Worm (Caenorhabditis elegans): ENCODE measurements around the gene F37C4.5.

The F37C4.5 gene

DNA sequence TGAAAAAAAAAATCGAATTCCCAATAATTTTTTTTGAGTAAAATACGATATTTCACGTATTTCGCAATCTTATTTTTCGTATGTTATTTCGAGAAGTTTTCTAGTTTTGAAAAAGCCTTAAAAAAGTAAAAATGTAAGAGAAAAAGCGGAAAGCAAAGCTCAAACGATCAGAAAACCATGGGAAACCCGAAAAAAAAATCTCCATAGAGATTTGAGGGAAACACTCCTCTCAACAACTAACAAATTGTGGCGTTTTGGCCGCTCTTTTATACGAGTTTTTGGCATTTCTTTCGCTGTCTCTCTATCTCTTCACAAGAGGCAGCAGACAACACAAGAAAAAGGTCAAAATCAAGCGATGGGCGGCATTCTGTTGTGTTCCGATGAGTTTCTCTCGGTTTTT is 811 bp upstream of the F37C4.5 start (continued):
- TF ChIP-seq tbp1 (GFP tag; optimal IDR thresholded peaks at IDR 0.05) (peak; percentile 32), ceh-27 (GFP tag; optimal IDR thresholded peaks at IDR 0.05) (peak; percentile 24), aptf-2 (GFP tag; conservative IDR thresholded peaks at IDR 0.05) (no peak), B0019.2 (GFP tag; conservative IDR thresholded peaks at IDR 0.05) (no peak), lin-40 (tag; optimal IDR thresholded peaks at IDR 0.05) (peak; percentile 42), hrde-1 (tag; optimal IDR thresholded peaks at IDR 0.05; ENCODE audit: borderline replicate concordance) (no peak), mcd-1 (GFP tag; IDR thresholded peaks at IDR 0.05) (peak; percentile 30; the same call in 1 of the 2 replicates), ztf-26 (tag; optimal IDR thresholded peaks at IDR 0.05) (no peak)

DNA sequence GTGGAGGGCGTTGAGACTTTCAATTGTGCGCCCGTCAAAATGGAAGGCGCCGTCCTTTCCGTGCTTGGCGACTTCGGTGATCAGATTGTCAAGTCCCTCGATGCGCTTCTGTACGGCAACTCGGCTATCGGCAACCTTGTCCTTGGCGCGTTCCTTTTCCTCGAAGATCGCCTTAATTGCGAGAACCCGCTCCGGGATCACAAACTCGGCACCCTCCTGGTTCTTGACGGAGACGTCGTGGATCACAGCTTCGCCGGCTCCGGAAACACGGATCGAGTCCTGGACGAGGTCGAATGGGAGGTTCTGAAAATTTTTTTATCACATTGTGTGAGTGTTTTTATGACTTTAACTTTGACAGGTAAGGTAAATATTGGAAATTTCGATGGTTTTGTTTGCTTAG is 411 bp downstream of the F37C4.5 start:
- TF ChIP-seq C06A6.2 (GFP tag; conservative IDR thresholded peaks at IDR 0.05) (no peak), zfh-2 (GFP tag; conservative IDR thresholded peaks at IDR 0.05) (peak; percentile 50), tlf-1 (GFP tag; optimal IDR thresholded peaks at IDR 0.05) (no peak), lin-35 (GFP tag; optimal IDR thresholded peaks at IDR 0.05) (peak in 1 of 3 experiments; percentile 25), ztf-18 (tag; optimal IDR thresholded peaks at IDR 0.05) (no peak), D2030.7 (GFP tag; IDR thresholded peaks at IDR 0.05) (no peak), hsf-1 (GFP tag; IDR thresholded peaks at IDR 0.05) (no peak), mel-28 (tag; optimal IDR thresholded peaks at IDR 0.05; ENCODE audit: borderline replicate concordance) (no peak), snpc-3.4 (tag; optimal IDR thresholded peaks at IDR 0.05) (no peak), ceh-40 (GFP tag; IDR thresholded peaks at IDR 0.05) (no peak), ama-1 (optimal IDR thresholded peaks at IDR 0.05) (no peak), ama-1 (GFP tag; optimal IDR thresholded peaks at IDR 0.05) (no peak), hlh-12 (tag; optimal IDR thresholded peaks at IDR 0.05) (no peak), F22D6.2 (tag; optimal IDR thresholded peaks at IDR 0.05) (no peak)

DNA sequence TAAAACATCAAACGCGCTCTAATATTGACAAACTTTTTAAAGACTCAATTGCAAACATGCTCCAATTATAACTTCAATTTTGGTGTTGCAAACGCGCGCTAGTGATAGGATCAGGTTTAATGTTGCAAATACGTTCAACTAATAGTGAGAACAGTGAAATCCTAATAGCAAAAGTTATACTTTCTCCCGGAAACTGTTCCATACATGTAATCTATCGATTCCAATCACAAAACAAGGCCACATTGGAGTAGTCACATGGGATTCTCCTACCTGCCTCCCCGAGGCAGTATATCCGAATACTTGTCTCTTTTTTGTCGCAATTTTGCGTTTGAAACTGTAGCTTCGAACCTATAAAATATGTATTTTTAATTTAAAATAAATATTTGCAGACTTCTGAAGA is 3.7 kb downstream of the F37C4.5 start:
- TF ChIP-seq zfh-2 (GFP tag; conservative IDR thresholded peaks at IDR 0.05) (no peak), ceh-58 (GFP tag; IDR thresholded peaks at IDR 0.05) (no peak), pbrm-1 (GFP tag; IDR thresholded peaks at IDR 0.05) (no peak), let-607 (tag; optimal IDR thresholded peaks at IDR 0.05) (no peak), him-1 (tag; optimal IDR thresholded peaks at IDR 0.05) (no peak), bed-2 (GFP tag; IDR thresholded peaks at IDR 0.05) (no peak), mcd-1 (GFP tag; IDR thresholded peaks at IDR 0.05) (no peak), ztf-25 (GFP tag; IDR thresholded peaks at IDR 0.05) (no peak), Y53F4B.3 (GFP tag; IDR thresholded peaks at IDR 0.05) (no peak), madf-3 (GFP tag; IDR thresholded peaks at IDR 0.05) (no peak), ZK185.1 (tag; optimal IDR thresholded peaks at IDR 0.05; ENCODE audit: poor library complexity, severe bottlenecking) (no peak), egl-18 (GFP tag; IDR thresholded peaks at IDR 0.05) (no peak), ekl-4 (GFP tag; IDR thresholded peaks at IDR 0.05) (no peak), mxl-1 (tag; optimal IDR thresholded peaks at IDR 0.05) (no peak), aptf-3 (GFP tag; IDR thresholded peaks at IDR 0.05) (no peak), fkh-3 (tag; optimal IDR thresholded peaks at IDR 0.05) (no peak), F55B11.4 (tag; optimal IDR thresholded peaks at IDR 0.05; ENCODE audit: borderline replicate concordance, insufficient read depth) (no peak)

Data from whole organism, young adult.